Fruit fly (Drosophila melanogaster): ENCODE results near the gene TwdlT.

- TF ChIP-seq CTCF (optimal IDR thresholded peaks at IDR 0.05) = no peak
- no peak for TF ChIP-seq CG8478 (optimal IDR thresholded peaks at IDR 0.05)
These were observed 27.7 kb upstream of the TwdlT start, which contains the start of gene CG6283 for dm6 chr3R:27021278-27021677.
